Worm (Caenorhabditis elegans) whole organism, L3 larva: ENCODE results near the gene sft-4.

ENCODE experiments used
- R02D3.7 ChIP-seq: fragments of 150-350 bp; optimal IDR thresholded peaks from 2 replicates; lab custom pipeline; 2014; ENCODE audit warnings: missing biosample characterization, missing genetic modification characterization
- ZK546.5 ChIP-seq: sonication (generic microtip); optimal IDR thresholded peaks from 2 replicates; lab custom pipeline; 2017; ENCODE audit warnings: missing biosample characterization, missing genetic modification characterization
- aly-2 ChIP-seq: fragments of 150-350 bp; optimal IDR thresholded peaks from 2 replicates; lab custom pipeline; 2014; ENCODE audit warnings: missing biosample characterization, missing genetic modification characterization
- ama-1 ChIP-seq: fragments of 150-350 bp; optimal IDR thresholded peaks from 2 replicates; lab custom pipeline; 2018
- ceh-28 ChIP-seq: fragments of 150-350 bp; optimal IDR thresholded peaks from 2 replicates; lab custom pipeline; 2014; ENCODE audit warnings: missing biosample characterization, missing genetic modification reagents, missing genetic modification characterization
- ceh-82 ChIP-seq: fragments of 150-350 bp; optimal IDR thresholded peaks from 2 replicates; lab custom pipeline; 2014; ENCODE audit warnings: missing biosample characterization, missing genetic modification characterization
- egl-27 ChIP-seq: sonication (generic microtip); optimal IDR thresholded peaks from 4 replicates; lab custom pipeline; 2017; ENCODE audit warnings: missing biosample characterization, missing genetic modification reagents, missing genetic modification characterization
- egl-5 ChIP-seq: fragments of 150-350 bp; optimal IDR thresholded peaks from 2 replicates; lab custom pipeline; 2017; ENCODE audit warnings: missing biosample characterization, missing genetic modification reagents, missing genetic modification characterization, inconsistent platforms
- elt-1 ChIP-seq: fragments of 150-350 bp; optimal IDR thresholded peaks from 2 replicates; lab custom pipeline; 2014; ENCODE audit warnings: missing biosample characterization, missing genetic modification characterization
- elt-2 ChIP-seq: sonication (generic microtip); optimal IDR thresholded peaks from 2 replicates; lab custom pipeline; 2016; ENCODE audit warnings: missing genetic modification reagents, mild to moderate bottlenecking, missing genetic modification characterization, missing compliant biosample characterization
- fkh-10 ChIP-seq: sonication (generic microtip); optimal IDR thresholded peaks from 2 replicates; lab custom pipeline; 2017; ENCODE audit warnings: missing biosample characterization, missing genetic modification reagents, missing genetic modification characterization
- hmg-11 ChIP-seq: sonication (generic microtip); optimal IDR thresholded peaks from 2 replicates; lab custom pipeline; 2016; ENCODE audit warnings: missing genetic modification characterization, missing compliant biosample characterization
- jun-1 ChIP-seq: fragments of 150-350 bp; optimal IDR thresholded peaks from 2 replicates; lab custom pipeline; 2014; ENCODE audit warnings: missing biosample characterization, missing genetic modification reagents, missing genetic modification characterization
- lin-15B ChIP-seq: fragments of 150-350 bp; optimal IDR thresholded peaks from 2 replicates; lab custom pipeline; 2014; ENCODE audit warnings: missing biosample characterization, missing genetic modification characterization
- lin-39 ChIP-seq: fragments of 150-350 bp; optimal IDR thresholded peaks from 2 replicates; lab custom pipeline; 2018; ENCODE audit warnings: missing biosample characterization, missing genetic modification reagents, missing genetic modification characterization
- lsy-12 ChIP-seq: sonication (generic microtip); optimal IDR thresholded peaks from 2 replicates; lab custom pipeline; 2016; ENCODE audit warnings: mild to moderate bottlenecking, missing genetic modification characterization, missing compliant biosample characterization
- mml-1 ChIP-seq: fragments of 150-350 bp; sonication (generic microtip); optimal IDR thresholded peaks from 3 replicates; lab custom pipeline; 2014; ENCODE audit warnings: missing biosample characterization, missing genetic modification characterization
- nfya-1 ChIP-seq: sonication (generic microtip); optimal IDR thresholded peaks from 2 replicates; lab custom pipeline; 2017; ENCODE audit warnings: missing genetic modification characterization, mild to moderate bottlenecking, missing compliant biosample characterization, antibody characterized with exemption, moderate library complexity; ENCODE audit not compliant: insufficient read depth
- nhr-11 ChIP-seq: fragments of 150-350 bp; optimal IDR thresholded peaks from 2 replicates; lab custom pipeline; 2014; ENCODE audit warnings: missing biosample characterization, missing genetic modification characterization
- nhr-23 ChIP-seq: fragments of 150-350 bp; optimal IDR thresholded peaks from 2 replicates; lab custom pipeline; 2014; ENCODE audit warnings: missing biosample characterization, missing genetic modification reagents, missing genetic modification characterization
- nhr-237 ChIP-seq: fragments of 150-350 bp; optimal IDR thresholded peaks from 2 replicates; lab custom pipeline; 2014; ENCODE audit warnings: missing biosample characterization, missing genetic modification characterization
- nhr-25 ChIP-seq: sonication (generic microtip); optimal IDR thresholded peaks from 2 replicates; lab custom pipeline; 2017; ENCODE audit warnings: missing biosample characterization, missing genetic modification characterization
- nhr-28 ChIP-seq: fragments of 150-350 bp; optimal IDR thresholded peaks from 2 replicates; lab custom pipeline; 2014; ENCODE audit warnings: missing biosample characterization, missing genetic modification characterization
- nhr-43 ChIP-seq: sonication (generic microtip); optimal IDR thresholded peaks from 2 replicates; lab custom pipeline; 2016; ENCODE audit warnings: mild to moderate bottlenecking, missing genetic modification characterization, missing compliant biosample characterization; ENCODE audit not compliant: poor library complexity, severe bottlenecking
- nhr-67 ChIP-seq: fragments of 150-350 bp; optimal IDR thresholded peaks from 2 replicates; lab custom pipeline; 2014; ENCODE audit warnings: missing biosample characterization, missing genetic modification characterization
- nhr-77 ChIP-seq: fragments of 150-350 bp; optimal IDR thresholded peaks from 2 replicates; lab custom pipeline; 2014; ENCODE audit warnings: missing biosample characterization, missing genetic modification characterization
- pha-4 ChIP-seq: fragments of 150-350 bp; optimal IDR thresholded peaks from 2 replicates; lab custom pipeline; 2014; ENCODE audit warnings: missing biosample characterization, missing genetic modification reagents, missing genetic modification characterization
- pqm-1 ChIP-seq: fragments of 150-350 bp; optimal IDR thresholded peaks from 2 replicates; lab custom pipeline; 2017; ENCODE audit warnings: missing biosample characterization, missing genetic modification characterization, inconsistent platforms
- sea-2 ChIP-seq: fragments of 150-350 bp; sonication (generic microtip); optimal IDR thresholded peaks from 4 replicates; lab custom pipeline; 2014; ENCODE audit warnings: missing biosample characterization, missing genetic modification reagents, missing genetic modification characterization
- skn-1 ChIP-seq: fragments of 150-350 bp; optimal IDR thresholded peaks from 2 replicates; lab custom pipeline; 2014; ENCODE audit warnings: missing biosample characterization, missing genetic modification characterization
- snpc-4 ChIP-seq: fragments of 150-350 bp; optimal IDR thresholded peaks from 2 replicates; lab custom pipeline; 2014; ENCODE audit warnings: missing biosample characterization, missing genetic modification characterization
- unc-39 ChIP-seq: sonication (generic microtip); optimal IDR thresholded peaks from 4 replicates; lab custom pipeline; 2017; ENCODE audit warnings: missing biosample characterization, missing genetic modification characterization
- ztf-11 ChIP-seq: fragments of 150-350 bp; optimal IDR thresholded peaks from 2 replicates; lab custom pipeline; 2014; ENCODE audit warnings: missing biosample characterization, missing genetic modification characterization
- ztf-4 ChIP-seq: fragments of 150-350 bp; optimal IDR thresholded peaks from 2 replicates; lab custom pipeline; 2014; ENCODE audit warnings: missing biosample characterization, missing genetic modification characterization

sft-4 gene

ce11 chrX:5763904-5764303, 16.6 kb downstream of the sft-4 start:
- TF ChIP-seq aly-2 (no peak), jun-1 (tag; lab: Kevin White, UChicago) (peak; percentile 4), elt-2 (peak; percentile 31), egl-5 (peak; percentile 84), nhr-11 (tag; lab: Kevin White, UChicago) (peak; percentile 51), snpc-4 (tag; lab: Kevin White, UChicago) (no peak), lin-39 (tag; lab: Kevin White, UChicago) (peak; percentile 94), ztf-11 (tag; lab: Kevin White, UChicago) (no peak), elt-1 (peak; percentile 41), nhr-25 (tag; lab: Kevin White, UChicago) (peak; percentile 26), nfya-1 (peak; percentile 63), lin-15B (tag; lab: Kevin White, UChicago) (peak; percentile 60), nhr-23 (peak; percentile 79), hmg-11 (tag; lab: Kevin White, UChicago) (peak; percentile 69), lsy-12 (tag; lab: Kevin White, UChicago) (peak; percentile 11), nhr-67 (tag; lab: Kevin White, UChicago) (no peak), pha-4 (tag; lab: Kevin White, UChicago) (peak; percentile 97), pqm-1 (tag; lab: Kevin White, UChicago) (peak; percentile 23)

ce11 chrX:5763292-5763691, 17.2 kb downstream of the sft-4 start, which contains the start of gene tag-294:
Gene tag-294, minus strand, starts transcription at chrX:5763392.
- TF ChIP-seq fkh-10 (GFP tag; lab: Kevin White, UChicago) (no peak), pha-4 (tag; lab: Kevin White, UChicago) (no peak), nhr-77 (tag; lab: Kevin White, UChicago) (no peak), ztf-11 (tag; lab: Kevin White, UChicago) (no peak), nfya-1 (no peak), skn-1 (no peak), snpc-4 (tag; lab: Kevin White, UChicago) (no peak), egl-5 (no peak), elt-2 (no peak), ama-1 (no peak), jun-1 (tag; lab: Kevin White, UChicago) (no peak), lsy-12 (tag; lab: Kevin White, UChicago) (no peak), nhr-43 (tag; lab: Kevin White, UChicago) (no peak)

ce11 chrX:5753141-5753540, 27.4 kb downstream of the sft-4 start:
- TF ChIP-seq unc-39 (tag; lab: Kevin White, UChicago): no peak
- TF ChIP-seq R02D3.7: no peak
- no peak for TF ChIP-seq nfya-1
- no peak for TF ChIP-seq nhr-43 (tag; lab: Kevin White, UChicago)
- no peak for TF ChIP-seq mml-1 (tag; lab: Kevin White, UChicago)
- TF ChIP-seq nhr-237 (tag; lab: Kevin White, UChicago): no peak
- TF ChIP-seq jun-1 (tag; lab: Kevin White, UChicago): no peak
- TF ChIP-seq nhr-28 (tag; lab: Kevin White, UChicago): no peak
- no peak for TF ChIP-seq sea-2 (GFP tag; lab: Kevin White, UChicago)
- TF ChIP-seq hmg-11 (tag; lab: Kevin White, UChicago): no peak
- no peak for TF ChIP-seq ztf-11 (tag; lab: Kevin White, UChicago)
- TF ChIP-seq ceh-82 (tag; lab: Kevin White, UChicago): no peak
- TF ChIP-seq lin-39 (tag; lab: Kevin White, UChicago): no peak
- no peak for TF ChIP-seq ZK546.5 (tag; lab: Kevin White, UChicago)
- no peak for TF ChIP-seq aly-2
- no peak for TF ChIP-seq egl-27
- no peak for TF ChIP-seq ztf-4 (tag; lab: Kevin White, UChicago)

- TF ChIP-seq lin-39 (tag; lab: Kevin White, UChicago) (peak; percentile 10), elt-2 (no peak)
Measured at ce11 chrX:5746665-5747064, 33.9 kb downstream of the sft-4 start.

- no peak for TF ChIP-seq ceh-28 (tag; lab: Kevin White, UChicago)
- peak; percentile 26 for TF ChIP-seq nhr-11 (tag; lab: Kevin White, UChicago)
- TF ChIP-seq, all 47 proteins: peak for 1
Measured at ce11 chrX:5743209-5743608, 37.3 kb downstream of the sft-4 start, which contains the start of gene gnrr-4. Gene gnrr-4, minus strand, starts transcription at chrX:5743309.
